Fruit fly (Drosophila melanogaster) Kc167 (cell line): ENCODE measurements around the gene CG4496.

Experiments used
- Sin3A ChIP-seq: fragments of >200 bp; optimal IDR thresholded peaks from 2 replicates; lab custom pipeline; 2018; ENCODE audit warnings: missing external identifiers
- h ChIP-seq: fragments of >200 bp; optimal IDR thresholded peaks from 3 replicates; lab custom pipeline; 2018; ENCODE audit warnings: missing external identifiers
- insv ChIP-seq: fragments of >200 bp; optimal IDR thresholded peaks from 3 replicates; lab custom pipeline; 2018; ENCODE audit warnings: missing external identifiers
- ttk ChIP-seq: sonication (Bioruptor generic); optimal IDR thresholded peaks from 2 replicates; lab custom pipeline; 2017; ENCODE audit warnings: missing external identifiers

DNA sequence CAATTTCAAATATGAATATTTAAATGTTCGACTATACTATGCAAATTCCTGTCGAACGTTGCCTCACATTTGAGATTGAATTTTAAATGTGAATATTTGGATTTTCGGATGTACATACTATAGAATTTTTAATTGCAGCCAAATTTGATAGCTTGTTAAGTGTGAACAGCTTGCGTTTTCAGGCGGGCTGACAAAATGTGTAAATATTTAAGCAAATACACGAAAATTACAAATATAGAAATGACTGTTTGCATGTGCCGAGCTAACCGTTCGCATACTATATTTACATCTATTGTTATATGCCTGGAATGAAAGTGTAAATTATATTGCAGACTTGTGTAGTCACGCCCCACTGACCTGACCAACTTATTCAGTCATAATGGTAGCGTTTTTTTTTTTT lies 25.8 kb upstream of the CG4496 start:
- TF ChIP-seq Sin3A (lab: Kevin White, UChicago) (no peak), h (lab: Kevin White, UChicago) (no peak), ttk (lab: Kevin White, UChicago) (no peak), insv (lab: Kevin White, UChicago) (no peak)
